Worm (Caenorhabditis elegans) whole organism, L1 larva: ENCODE data around the gene wdfy-2.

ENCODE experiments used
- Y116A8C.19 ChIP-seq: sonication (generic microtip); optimal IDR thresholded peaks from 2 replicates; lab custom pipeline; 2016; ENCODE audit warnings: missing compliant biosample characterization, missing genetic modification characterization, borderline replicate concordance
- alr-1 ChIP-seq: fragments of 200-800 bp; sonication (Bioruptor generic); optimal IDR thresholded peaks from 2 replicates; lab custom pipeline; 2018; ENCODE audit warnings: borderline replicate concordance, mild to moderate bottlenecking, missing genetic modification characterization, missing compliant biosample characterization
- ama-1 ChIP-seq: fragments of 150-350 bp; optimal IDR thresholded peaks from 2 replicates; lab custom pipeline; 2014
- blmp-1 ChIP-seq: fragments of 150-350 bp; optimal IDR thresholded peaks from 2 replicates; lab custom pipeline; 2014; ENCODE audit warnings: missing biosample characterization, missing genetic modification characterization
- ceh-8 ChIP-seq: fragments of 200-800 bp; sonication (Bioruptor generic); optimal IDR thresholded peaks from 2 replicates; lab custom pipeline; 2018; ENCODE audit warnings: mild to moderate bottlenecking, missing genetic modification characterization, moderate library complexity, missing compliant biosample characterization
- dpl-1 ChIP-seq, 3 experiments: fragments of 150-350 bp in 2 of 3; sonication (generic microtip) in 1 of 3; optimal IDR thresholded peaks; 2 replicates each; lab custom pipeline; 2014 to 2017; ENCODE audit warnings: missing biosample characterization in 3 of 3, missing genetic modification characterization in 3 of 3, missing genetic modification reagents in 3 of 3
- dsc-1 ChIP-seq: sonication (generic microtip); optimal IDR thresholded peaks from 2 replicates; lab custom pipeline; 2016; ENCODE audit warnings: mild to moderate bottlenecking, missing genetic modification characterization, missing compliant biosample characterization
- efl-1 ChIP-seq, 4 experiments: fragments of 150-350 bp; optimal IDR thresholded peaks in 3 of 4; peaks in 1 of 4; 1 replicate in 1 of 4; 2 replicates in 3 of 4; lab custom pipeline; 2014; ENCODE audit warnings: missing biosample characterization in 2 of 4, missing genetic modification characterization in 2 of 4, missing genetic modification reagents in 2 of 4
- egl-27 ChIP-seq, 2 experiments: fragments of 150-350 bp in 1 of 2; sonication (generic microtip); optimal IDR thresholded peaks; 3 replicates each; lab custom pipeline; 2017 to 2018; ENCODE audit warnings: missing biosample characterization in 2 of 2, missing genetic modification characterization in 2 of 2, missing genetic modification reagents in 2 of 2
- elt-3 ChIP-seq, 6 experiments: fragments of 150-350 bp in 1 of 6; sonication (generic microtip); optimal IDR thresholded peaks; 2 replicates each; lab custom pipeline; 2017 to 2018; ENCODE audit warnings: missing biosample characterization in 6 of 6, missing genetic modification characterization in 6 of 6, inconsistent platforms in 1 of 6
- grh-1 ChIP-seq: fragments of 200-800 bp; sonication (Bioruptor generic); IDR thresholded peaks from 2 replicates; pipeline ENCODE4 v1.3.6; 2022; ENCODE audit warnings: missing genetic modification reagents, missing genetic modification characterization, missing compliant biosample characterization
- hlh-4 ChIP-seq: sonication (generic microtip); optimal IDR thresholded peaks from 2 replicates; lab custom pipeline; 2016; ENCODE audit warnings: mild to moderate bottlenecking, missing genetic modification characterization, missing compliant biosample characterization
- lin-13 ChIP-seq: fragments of 150-350 bp; optimal IDR thresholded peaks from 2 replicates; lab custom pipeline; 2014; ENCODE audit warnings: missing biosample characterization, missing genetic modification reagents, missing genetic modification characterization
- lin-14 ChIP-seq: fragments of 200-800 bp; sonication (Bioruptor generic); optimal IDR thresholded peaks from 2 replicates; lab custom pipeline; 2018; ENCODE audit warnings: mild to moderate bottlenecking, missing genetic modification characterization, moderate library complexity, missing compliant biosample characterization
- lin-35 ChIP-seq, 2 experiments: fragments of 150-350 bp; optimal IDR thresholded peaks; 2 replicates each; lab custom pipeline; 2014; ENCODE audit warnings: missing biosample characterization in 2 of 2, missing genetic modification characterization in 2 of 2, missing genetic modification reagents in 2 of 2
- lin-39 ChIP-seq: fragments of 150-350 bp; optimal IDR thresholded peaks from 2 replicates; lab custom pipeline; 2014; ENCODE audit warnings: missing biosample characterization, missing genetic modification reagents, missing genetic modification characterization
- lir-3 ChIP-seq: sonication (generic microtip); optimal IDR thresholded peaks from 2 replicates; lab custom pipeline; 2016; ENCODE audit warnings: mild to moderate bottlenecking, missing genetic modification characterization, moderate library complexity, missing compliant biosample characterization; ENCODE audit not compliant: poor library complexity
- lsy-2 ChIP-seq, 2 experiments: fragments of 150-350 bp; optimal IDR thresholded peaks; 2 replicates each; lab custom pipeline; 2014; ENCODE audit warnings: missing biosample characterization in 2 of 2, missing genetic modification characterization in 2 of 2
- mab-9 ChIP-seq: fragments of 200-800 bp; sonication (Bioruptor generic); IDR thresholded peaks from 2 replicates; pipeline ENCODE4 v1.3.6; 2022; ENCODE audit warnings: missing genetic modification reagents, missing genetic modification characterization, missing compliant biosample characterization
- mep-1 ChIP-seq: fragments of 150-350 bp; optimal IDR thresholded peaks from 2 replicates; lab custom pipeline; 2014; ENCODE audit warnings: missing biosample characterization, missing genetic modification characterization
- nhr-19 ChIP-seq: fragments of 200-800 bp; sonication (Bioruptor generic); conservative IDR thresholded peaks from 2 replicates; pipeline ENCODE4 v1.3.6; 2022; ENCODE audit warnings: missing genetic modification characterization, missing compliant biosample characterization
- nhr-20 ChIP-seq: sonication (generic microtip); optimal IDR thresholded peaks from 2 replicates; lab custom pipeline; 2016; ENCODE audit warnings: mild to moderate bottlenecking, missing genetic modification characterization, missing compliant biosample characterization
- nhr-47 ChIP-seq: sonication (generic microtip); optimal IDR thresholded peaks from 2 replicates; lab custom pipeline; 2016; ENCODE audit warnings: mild to moderate bottlenecking, missing genetic modification characterization, moderate library complexity, missing compliant biosample characterization
- nhr-71 ChIP-seq: sonication (generic microtip); optimal IDR thresholded peaks from 2 replicates; lab custom pipeline; 2016; ENCODE audit warnings: mild to moderate bottlenecking, missing genetic modification characterization, moderate library complexity, missing compliant biosample characterization
- nhr-77 ChIP-seq: fragments of 150-350 bp; optimal IDR thresholded peaks from 2 replicates; lab custom pipeline; 2014; ENCODE audit warnings: missing biosample characterization, missing genetic modification characterization
- nhr-84 ChIP-seq: sonication (generic microtip); optimal IDR thresholded peaks from 2 replicates; lab custom pipeline; 2017; ENCODE audit warnings: missing biosample characterization, missing genetic modification characterization
- nhr-85 ChIP-seq: sonication (generic microtip); peaks from one replicate; lab custom pipeline; 2016; ENCODE audit warnings: missing genetic modification characterization, inconsistent platforms, missing compliant biosample characterization
- pag-3 ChIP-seq: sonication (generic microtip); optimal IDR thresholded peaks from 2 replicates; lab custom pipeline; 2017; ENCODE audit warnings: missing genetic modification characterization, mild to moderate bottlenecking, missing compliant biosample characterization, antibody characterized with exemption, borderline replicate concordance; ENCODE audit not compliant: insufficient read depth
- rnt-1 ChIP-seq: sonication (generic microtip); optimal IDR thresholded peaks from 2 replicates; lab custom pipeline; 2016; ENCODE audit warnings: mild to moderate bottlenecking, missing genetic modification characterization, moderate library complexity, missing compliant biosample characterization
- skn-1 ChIP-seq: fragments of 150-350 bp; optimal IDR thresholded peaks from 2 replicates; lab custom pipeline; 2014; ENCODE audit warnings: missing biosample characterization, missing genetic modification characterization
- snu-23 ChIP-seq: sonication (generic microtip); optimal IDR thresholded peaks from 2 replicates; lab custom pipeline; 2016; ENCODE audit warnings: missing genetic modification characterization, missing compliant biosample characterization
- tbx-2 ChIP-seq: sonication (generic microtip); optimal IDR thresholded peaks from 2 replicates; lab custom pipeline; 2016; ENCODE audit warnings: missing genetic modification characterization, missing compliant biosample characterization
- tlp-1 ChIP-seq: fragments of 150-350 bp; optimal IDR thresholded peaks from 2 replicates; lab custom pipeline; 2014; ENCODE audit warnings: missing biosample characterization, missing genetic modification characterization
- unc-130 ChIP-seq: fragments of 150-350 bp; optimal IDR thresholded peaks from 2 replicates; lab custom pipeline; 2017; ENCODE audit warnings: missing biosample characterization, missing genetic modification characterization, inconsistent platforms
- unc-62 ChIP-seq: fragments of 150-350 bp; optimal IDR thresholded peaks from 2 replicates; lab custom pipeline; 2014; ENCODE audit warnings: missing biosample characterization, missing genetic modification reagents, missing genetic modification characterization
- unc-98 ChIP-seq: fragments of 200-800 bp; sonication (Bioruptor generic); IDR thresholded peaks from 2 replicates; pipeline ENCODE4 v1.3.6; 2022; ENCODE audit warnings: missing genetic modification characterization, missing compliant biosample characterization
- xbp-1 ChIP-seq: sonication (generic microtip); optimal IDR thresholded peaks from 2 replicates; lab custom pipeline; 2016; ENCODE audit warnings: missing genetic modification characterization, missing compliant biosample characterization

wdfy-2 gene

DNA sequence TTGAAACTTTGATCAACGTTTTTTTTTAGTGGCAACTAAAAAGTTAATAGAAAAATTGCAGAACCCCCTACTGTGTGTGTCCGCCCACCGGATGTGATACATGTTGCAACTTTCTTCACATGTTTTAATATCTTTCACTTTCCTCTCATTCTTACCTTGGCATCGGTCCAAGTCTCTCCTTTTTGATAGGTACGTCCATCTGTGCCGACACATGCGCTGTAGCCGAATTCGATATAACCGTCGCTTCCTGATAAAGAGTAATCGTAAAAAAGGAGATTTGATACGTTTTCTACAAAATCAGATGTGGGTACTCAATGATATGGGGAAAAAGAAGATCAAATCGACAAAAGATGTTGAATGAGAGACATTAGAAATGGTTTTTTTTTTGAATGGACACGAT, 25.5 kb downstream of the wdfy-2 start:
- TF ChIP-seq Y116A8C.19 (tag; lab: Kevin White, UChicago), result no peak
- TF ChIP-seq snu-23 (GFP tag; lab: Kevin White, UChicago), result peak; percentile 27
- TF ChIP-seq tlp-1, result no peak
- TF ChIP-seq nhr-71 (tag; lab: Kevin White, UChicago), result peak; percentile 34
- TF ChIP-seq grh-1, result 0 out of 2 replicates have a peak, but pooled peaks have one; percentile 20
- TF ChIP-seq elt-3 (tag; optimal IDR thresholded peaks at IDR 0.05; lab: Kevin White, UChicago), result peak in 5 of 6 experiments; percentile 69 to 84 (median 79)
- TF ChIP-seq nhr-85 (tag; lab: Kevin White, UChicago), result peak; percentile 63
- TF ChIP-seq nhr-84 (tag; lab: Kevin White, UChicago), result no peak
- peak; percentile 32 for TF ChIP-seq nhr-20 (tag; lab: Kevin White, UChicago)
- 0 out of 2 replicates have a peak, but pooled peaks have one; percentile 4 for TF ChIP-seq nhr-19
- TF ChIP-seq nhr-77 (tag; lab: Kevin White, UChicago), result no peak
- TF ChIP-seq lin-14, result peak; percentile 70
- peak; percentile 91 for TF ChIP-seq blmp-1 (tag; lab: Kevin White, UChicago)

- TF ChIP-seq efl-1 (optimal IDR thresholded peaks at IDR 0.05; lab: Kevin White, UChicago) (no peak), efl-1 (GFP tag; optimal IDR thresholded peaks at IDR 0.05 in 1 of 2; lab: Kevin White, UChicago) (peak in 1 of 2 experiments; percentile 30), blmp-1 (tag; lab: Kevin White, UChicago) (peak; percentile 55), nhr-85 (tag; lab: Kevin White, UChicago) (peak; percentile 64), unc-130 (tag; lab: Kevin White, UChicago) (no peak)
Measured at ce11 chrII:9345794-9346193, 26.1 kb downstream of the wdfy-2 start.

- TF ChIP-seq tbx-2 (tag; lab: Kevin White, UChicago) (no peak), unc-62 (GFP tag; lab: Kevin White, UChicago) (no peak), blmp-1 (tag; lab: Kevin White, UChicago) (peak; percentile 57)
Measured at ce11 chrII:9346490-9346889, 26.8 kb downstream of the wdfy-2 start, which contains the start of gene F42A8.1. Gene F42A8.1, minus strand, starts transcription at chrII:9346590.

ce11 chrII:9347444-9347843, 27.8 kb downstream of the wdfy-2 start:
- TF ChIP-seq pag-3 (no peak), lsy-2 (tag; optimal IDR thresholded peaks at IDR 0.05; lab: Kevin White, UChicago) (no peak), dsc-1 (tag; lab: Kevin White, UChicago) (no peak), skn-1 (tag; lab: Kevin White, UChicago) (no peak), ama-1 (no peak)

DNA sequence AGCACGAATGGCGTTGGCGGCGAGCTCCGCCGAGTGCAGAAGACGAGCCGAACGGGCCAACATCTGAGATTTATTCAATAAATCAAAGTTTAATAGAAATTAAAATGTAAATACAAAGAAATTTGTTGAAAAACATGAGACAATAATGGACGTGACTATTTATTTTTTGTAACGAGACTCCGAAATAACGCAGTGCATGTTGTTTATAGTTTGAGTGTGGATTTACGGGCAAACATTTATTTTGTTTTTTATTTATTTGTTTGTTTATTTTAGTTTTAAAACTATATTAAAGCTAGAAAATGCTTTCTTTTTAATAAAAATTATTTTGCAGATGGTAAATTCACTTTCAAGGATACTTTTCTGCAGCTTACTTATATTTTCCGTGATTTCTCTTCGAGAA, 33.0 kb downstream of the wdfy-2 start, which contains the start of the genes sdhb-1 and cup-15:
sdhb-1 (minus strand) TSS at position 63 of the 400 bp plus-strand sequence.
cup-15 (plus strand) TSS at position 332 of the 400 bp plus-strand sequence.
- TF ChIP-seq nhr-71 (tag; lab: Kevin White, UChicago) (peak; percentile 31), mab-9 (no peak), blmp-1 (tag; lab: Kevin White, UChicago) (peak; percentile 27), ama-1 (no peak), dpl-1 (GFP tag; optimal IDR thresholded peaks at IDR 0.05; lab: Kevin White, UChicago) (peak in 2 of 3 experiments; percentile 0 to 46), lin-35 (GFP tag; optimal IDR thresholded peaks at IDR 0.05; lab: Kevin White, UChicago) (peak in 1 of 2 experiments; percentile 53), hlh-4 (tag; lab: Kevin White, UChicago) (no peak), lir-3 (tag; lab: Kevin White, UChicago) (no peak), snu-23 (GFP tag; lab: Kevin White, UChicago) (peak; percentile 1), lsy-2 (tag; optimal IDR thresholded peaks at IDR 0.05; lab: Kevin White, UChicago) (peak; percentile 26 to 53), lin-13 (GFP tag; lab: Kevin White, UChicago) (no peak), lin-14 (peak; percentile 27), efl-1 (optimal IDR thresholded peaks at IDR 0.05; lab: Kevin White, UChicago) (peak; percentile 13 to 14), efl-1 (GFP tag; optimal IDR thresholded peaks at IDR 0.05 in 1 of 2; lab: Kevin White, UChicago) (no peak)

DNA sequence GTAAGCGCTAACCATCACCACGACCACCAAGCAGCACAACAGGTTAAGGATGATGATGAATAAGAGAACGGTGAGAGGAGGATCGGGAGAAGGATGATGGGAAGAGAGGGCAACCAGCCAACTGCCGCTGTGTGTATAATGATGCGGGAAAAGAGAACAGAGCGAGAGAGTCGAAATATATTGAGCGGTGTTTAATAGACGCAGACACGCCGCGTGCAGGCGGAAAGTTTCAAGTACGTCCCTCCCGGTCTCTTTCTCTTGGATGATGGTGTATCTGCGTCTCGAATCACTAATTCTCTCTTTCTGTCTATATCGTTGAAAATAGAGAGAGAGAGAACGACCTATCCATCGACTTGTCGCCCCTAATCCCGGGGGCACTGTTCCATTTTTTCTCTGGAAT, 37.1 kb downstream of the wdfy-2 start:
- TF ChIP-seq lin-35 (GFP tag; optimal IDR thresholded peaks at IDR 0.05; lab: Kevin White, UChicago) (peak; percentile 33 to 48), ceh-8 (no peak), snu-23 (GFP tag; lab: Kevin White, UChicago) (peak; percentile 69), egl-27 (tag; optimal IDR thresholded peaks at IDR 0.05; lab: Kevin White, UChicago) (peak in 1 of 2 experiments; percentile 51), xbp-1 (peak; percentile 4), lin-39 (tag; lab: Kevin White, UChicago) (no peak), rnt-1 (tag; lab: Kevin White, UChicago) (peak; percentile 50), tlp-1 (no peak), alr-1 (tag; lab: Kevin White, UChicago) (no peak), blmp-1 (tag; lab: Kevin White, UChicago) (peak; percentile 59), unc-130 (tag; lab: Kevin White, UChicago) (peak; percentile 63), tbx-2 (tag; lab: Kevin White, UChicago) (peak; percentile 5), lsy-2 (tag; optimal IDR thresholded peaks at IDR 0.05; lab: Kevin White, UChicago) (peak in 1 of 2 experiments; percentile 68), unc-98 (GFP tag; lab: Robert Waterston, UW) (no peak), nhr-20 (tag; lab: Kevin White, UChicago) (peak; percentile 58), nhr-77 (tag; lab: Kevin White, UChicago) (peak; percentile 38), grh-1 (no peak), nhr-47 (peak; percentile 40), elt-3 (tag; optimal IDR thresholded peaks at IDR 0.05; lab: Kevin White, UChicago) (peak in 1 of 6 experiments; percentile 60), mab-9 (no peak), mep-1 (tag; lab: Kevin White, UChicago) (peak; percentile 25), ama-1 (no peak)
